Worm (Caenorhabditis elegans) whole organism, L4 larva: ENCODE results near the gene F42A6.5.

Source experiments
- F10B5.3 ChIP-seq: sonication (generic microtip); optimal IDR thresholded peaks from 2 replicates; lab custom pipeline; 2016; ENCODE audit warnings: mild to moderate bottlenecking, missing genetic modification characterization, missing compliant biosample characterization
- F37D6.2 ChIP-seq: sonication (generic microtip); optimal IDR thresholded peaks from 2 replicates; lab custom pipeline; 2016; ENCODE audit warnings: mild to moderate bottlenecking, missing genetic modification characterization, missing compliant biosample characterization
- F44E2.7 ChIP-seq: fragments of 200-800 bp; sonication (Bioruptor generic); IDR thresholded peaks from 2 replicates; pipeline ENCODE4 v2.1.2; 2022; ENCODE audit warnings: missing genetic modification characterization, missing compliant biosample characterization
- T20F7.1 ChIP-seq: fragments of 200-800 bp; sonication (Bioruptor generic); optimal IDR thresholded peaks from 2 replicates; lab custom pipeline; 2018; ENCODE audit warnings: mild to moderate bottlenecking, missing genetic modification characterization, missing compliant biosample characterization
- Y5F2A.4 ChIP-seq: fragments of 200-800 bp; sonication (Bioruptor generic); optimal IDR thresholded peaks from 2 replicates; lab custom pipeline; 2018; ENCODE audit warnings: mild to moderate bottlenecking, missing genetic modification characterization, missing compliant biosample characterization
- aha-1 ChIP-seq: fragments of 150-350 bp; peaks from one replicate; lab custom pipeline; 2014; ENCODE audit warnings: missing biosample characterization, missing genetic modification characterization
- ama-1 ChIP-seq: fragments of 150-350 bp; optimal IDR thresholded peaks from 2 replicates; lab custom pipeline; 2014; ENCODE audit warnings: inconsistent platforms, mixed read lengths
- arid-1 ChIP-seq: fragments of 200-800 bp; sonication (Bioruptor generic); conservative IDR thresholded peaks from 2 replicates; pipeline ENCODE4 v1.3.6; 2022; ENCODE audit warnings: missing genetic modification reagents, missing genetic modification characterization, missing compliant biosample characterization
- attf-4 ChIP-seq: sonication (generic microtip); optimal IDR thresholded peaks from 3 replicates; lab custom pipeline; 2017; ENCODE audit warnings: missing biosample characterization, missing genetic modification characterization
- ceh-28 ChIP-seq: fragments of 150-350 bp; optimal IDR thresholded peaks from 2 replicates; lab custom pipeline; 2014; ENCODE audit warnings: missing biosample characterization, missing genetic modification reagents, missing genetic modification characterization
- ceh-82 ChIP-seq: sonication (generic microtip); optimal IDR thresholded peaks from 2 replicates; lab custom pipeline; 2017; ENCODE audit warnings: missing biosample characterization, missing genetic modification characterization
- ctbp-1 ChIP-seq: fragments of 200-800 bp; sonication (Bioruptor generic); IDR thresholded peaks from 2 replicates; pipeline ENCODE4 v1.3.6; 2022; ENCODE audit warnings: missing genetic modification reagents, missing genetic modification characterization, missing compliant biosample characterization
- daf-12 ChIP-seq: fragments of 150-350 bp; optimal IDR thresholded peaks from 2 replicates; lab custom pipeline; 2014; ENCODE audit warnings: missing biosample characterization, missing genetic modification reagents, missing genetic modification characterization
- dmd-6 ChIP-seq: fragments of 200-800 bp; sonication (Bioruptor generic); IDR thresholded peaks from 2 replicates; pipeline ENCODE4 v1.3.6; 2022; ENCODE audit warnings: missing genetic modification reagents, missing genetic modification characterization, missing compliant biosample characterization
- dmd-8 ChIP-seq: fragments of 200-800 bp; sonication (Bioruptor generic); IDR thresholded peaks from 2 replicates; pipeline ENCODE4 v1.3.6; 2022; ENCODE audit warnings: missing genetic modification characterization, missing compliant biosample characterization
- duxl-1 ChIP-seq: sonication (generic microtip); optimal IDR thresholded peaks from 2 replicates; lab custom pipeline; 2016; ENCODE audit warnings: mild to moderate bottlenecking, missing genetic modification characterization, moderate library complexity, missing compliant biosample characterization; ENCODE audit not compliant: poor library complexity
- egl-43 ChIP-seq: fragments of 200-800 bp; sonication (Bioruptor generic); IDR thresholded peaks from 2 replicates; pipeline ENCODE4 v1.3.6; 2022; ENCODE audit warnings: missing genetic modification reagents, missing genetic modification characterization, missing compliant biosample characterization
- fkh-10 ChIP-seq: fragments of 150-350 bp; optimal IDR thresholded peaks from 2 replicates; lab custom pipeline; 2014; ENCODE audit warnings: missing biosample characterization, missing genetic modification reagents, missing genetic modification characterization
- hlh-11 ChIP-seq: fragments of 200-800 bp; sonication (Bioruptor generic); optimal IDR thresholded peaks from 2 replicates; lab custom pipeline; 2018; ENCODE audit warnings: mild to moderate bottlenecking, missing genetic modification characterization, missing compliant biosample characterization
- hmg-1.1 ChIP-seq: fragments of 200-800 bp; sonication (Bioruptor generic); IDR thresholded peaks from 2 replicates; pipeline ENCODE4 v1.3.6; 2022; ENCODE audit warnings: missing genetic modification reagents, missing genetic modification characterization, missing compliant biosample characterization
- jun-1 ChIP-seq: fragments of 150-350 bp; optimal IDR thresholded peaks from 2 replicates; lab custom pipeline; 2014; ENCODE audit warnings: missing biosample characterization, missing genetic modification reagents, missing genetic modification characterization
- lin-1 ChIP-seq: fragments of 200-800 bp; sonication (Bioruptor generic); IDR thresholded peaks from 2 replicates; pipeline ENCODE4 v1.3.6; 2022; ENCODE audit warnings: missing genetic modification reagents, missing genetic modification characterization, missing compliant biosample characterization
- lin-15B ChIP-seq: fragments of 150-350 bp; sonication (generic microtip); optimal IDR thresholded peaks from 3 replicates; lab custom pipeline; 2014; ENCODE audit warnings: missing biosample characterization, missing genetic modification characterization
- lin-29 ChIP-seq: fragments of 200-800 bp; sonication (Bioruptor generic); IDR thresholded peaks from 2 replicates; pipeline ENCODE4 v1.3.6; 2022; ENCODE audit warnings: missing genetic modification reagents, missing genetic modification characterization, missing compliant biosample characterization
- lin-38 ChIP-seq: fragments of 200-800 bp; sonication (Bioruptor generic); IDR thresholded peaks from 2 replicates; pipeline ENCODE4 v1.3.6; 2022; ENCODE audit warnings: missing genetic modification reagents, missing genetic modification characterization, missing compliant biosample characterization
- lin-39 ChIP-seq: fragments of 150-350 bp; optimal IDR thresholded peaks from 2 replicates; lab custom pipeline; 2014; ENCODE audit warnings: missing biosample characterization, missing genetic modification reagents, missing genetic modification characterization
- lsy-2 ChIP-seq, 2 experiments: fragments of 150-350 bp in 1 of 2; sonication (generic microtip) in 1 of 2; optimal IDR thresholded peaks; 2 replicates each; lab custom pipeline; 2014 to 2017; ENCODE audit warnings: missing biosample characterization in 2 of 2, missing genetic modification characterization in 2 of 2
- madf-5 ChIP-seq, 2 experiments: fragments of 200-800 bp; sonication (Bioruptor generic); IDR thresholded peaks; 2 replicates each; pipeline ENCODE4 v1.3.6; 2022; ENCODE audit warnings: missing compliant biosample characterization in 2 of 2, missing genetic modification characterization in 2 of 2
- madf-9 ChIP-seq: fragments of 200-800 bp; sonication (Bioruptor generic); conservative IDR thresholded peaks from 2 replicates; pipeline ENCODE4 v1.3.6; 2022; ENCODE audit warnings: missing genetic modification reagents, missing genetic modification characterization, missing compliant biosample characterization
- mdl-1 ChIP-seq, 2 experiments: fragments of 150-350 bp in 1 of 2; sonication (generic microtip) in 1 of 2; optimal IDR thresholded peaks; 2 replicates each; lab custom pipeline; 2014 to 2017; ENCODE audit warnings: missing biosample characterization in 2 of 2, missing genetic modification characterization in 2 of 2
- mep-1 ChIP-seq: fragments of 150-350 bp; sonication (generic microtip); optimal IDR thresholded peaks from 3 replicates; lab custom pipeline; 2014; ENCODE audit warnings: missing biosample characterization, missing genetic modification characterization
- mes-2 ChIP-seq: sonication (generic microtip); optimal IDR thresholded peaks from 2 replicates; lab custom pipeline; 2016; ENCODE audit warnings: missing genotype, mild to moderate bottlenecking, missing genetic modification characterization, missing compliant biosample characterization; ENCODE audit not compliant: poor library complexity, severe bottlenecking
- mxl-2 ChIP-seq: fragments of 200-800 bp; sonication (Bioruptor generic); conservative IDR thresholded peaks from 2 replicates; pipeline ENCODE4 v1.3.6; 2022; ENCODE audit warnings: missing genetic modification reagents, missing genetic modification characterization, missing compliant biosample characterization
- mxl-3 ChIP-seq: fragments of 200-800 bp; sonication (Bioruptor generic); optimal IDR thresholded peaks from 2 replicates; lab custom pipeline; 2018; ENCODE audit warnings: mild to moderate bottlenecking, missing genetic modification characterization, missing compliant biosample characterization
- nhr-102 ChIP-seq: sonication (generic microtip); optimal IDR thresholded peaks from 2 replicates; lab custom pipeline; 2016; ENCODE audit warnings: mild to moderate bottlenecking, missing genetic modification characterization, moderate library complexity, missing compliant biosample characterization
- nhr-11 ChIP-seq: fragments of 150-350 bp; optimal IDR thresholded peaks from 2 replicates; lab custom pipeline; 2014; ENCODE audit warnings: missing biosample characterization, missing genetic modification characterization
- nhr-48 ChIP-seq: sonication (generic microtip); optimal IDR thresholded peaks from 2 replicates; lab custom pipeline; 2016; ENCODE audit warnings: mild to moderate bottlenecking, missing genetic modification characterization, missing compliant biosample characterization
- nhr-6 ChIP-seq: fragments of 150-350 bp; optimal IDR thresholded peaks from 2 replicates; lab custom pipeline; 2014; ENCODE audit warnings: missing biosample characterization, missing genetic modification characterization
- nhr-76 ChIP-seq: fragments of 150-350 bp; optimal IDR thresholded peaks from 2 replicates; lab custom pipeline; 2014; ENCODE audit warnings: missing biosample characterization, missing genetic modification characterization
- saeg-2 ChIP-seq: fragments of 200-800 bp; sonication (Bioruptor generic); IDR thresholded peaks from 2 replicates; pipeline ENCODE4 v1.3.6; 2022; ENCODE audit warnings: missing genetic modification reagents, missing genetic modification characterization, missing compliant biosample characterization
- sdz-12 ChIP-seq: fragments of 200-800 bp; sonication (Bioruptor generic); optimal IDR thresholded peaks from 2 replicates; lab custom pipeline; 2018; ENCODE audit warnings: mild to moderate bottlenecking, missing genetic modification characterization, missing compliant biosample characterization
- set-16 ChIP-seq: fragments of 200-800 bp; sonication (Bioruptor generic); IDR thresholded peaks from 2 replicates; pipeline ENCODE4 v1.3.6; 2022; ENCODE audit warnings: missing genetic modification reagents, missing genetic modification characterization, missing compliant biosample characterization
- spr-3 ChIP-seq: fragments of 200-800 bp; sonication (Bioruptor generic); optimal IDR thresholded peaks from 2 replicates; lab custom pipeline; 2018; ENCODE audit warnings: mild to moderate bottlenecking, missing genetic modification characterization, missing compliant biosample characterization
- tag-97 ChIP-seq: fragments of 200-800 bp; sonication (Bioruptor generic); IDR thresholded peaks from 2 replicates; pipeline ENCODE4 v1.3.6; 2022; ENCODE audit warnings: missing genetic modification characterization, missing compliant biosample characterization
- unc-130 ChIP-seq: sonication (generic microtip); optimal IDR thresholded peaks from 2 replicates; lab custom pipeline; 2016; ENCODE audit warnings: missing genetic modification reagents, missing genetic modification characterization, missing compliant biosample characterization
- unc-39 ChIP-seq: sonication (generic microtip); optimal IDR thresholded peaks from 2 replicates; lab custom pipeline; 2017; ENCODE audit warnings: missing biosample characterization, missing genetic modification characterization
- vab-7 ChIP-seq: fragments of 200-800 bp; sonication (Bioruptor generic); IDR thresholded peaks from 2 replicates; pipeline ENCODE4 v1.3.6; 2022; ENCODE audit warnings: missing genetic modification reagents, missing genetic modification characterization, missing compliant biosample characterization
- zfp-2 ChIP-seq: sonication (generic microtip); optimal IDR thresholded peaks from 2 replicates; lab custom pipeline; 2016; ENCODE audit warnings: mild to moderate bottlenecking, missing genetic modification characterization, missing compliant biosample characterization
- zfp-3 ChIP-seq: fragments of 200-800 bp; sonication (Bioruptor generic); conservative IDR thresholded peaks from 2 replicates; pipeline ENCODE4 v1.3.6; 2022; ENCODE audit warnings: missing genetic modification reagents, missing genetic modification characterization, missing compliant biosample characterization
- zip-11 ChIP-seq: fragments of 200-800 bp; sonication (Bioruptor generic); IDR thresholded peaks from 2 replicates; pipeline ENCODE4 v1.3.6; 2022; ENCODE audit warnings: missing genetic modification characterization, missing compliant biosample characterization
- ztf-11 ChIP-seq: fragments of 150-350 bp; optimal IDR thresholded peaks from 2 replicates; lab custom pipeline; 2014; ENCODE audit warnings: missing biosample characterization, missing genetic modification characterization

Gene F42A6.5

ce11 chrIV:3294553-3295185, 37.0 kb downstream of the F42A6.5 start, which contains the start of gene W08E12.7 (continued):
- TF ChIP-seq nhr-48 (tag; lab: Kevin White, UChicago) (peak; percentile 58), mdl-1 (tag; optimal IDR thresholded peaks at IDR 0.05; lab: Kevin White, UChicago) (peak; percentile 58 to 94), ctbp-1 (GFP tag; lab: Robert Waterston, UW) (peak; percentile 57; the same call in 1 of the 2 replicates), egl-43 (GFP tag; lab: Robert Waterston, UW) (no peak), zfp-3 (GFP tag; lab: Robert Waterston, UW) (peak; percentile 87), ceh-28 (tag; lab: Kevin White, UChicago) (peak; percentile 32), ama-1 (lab: Kevin White, UChicago) (peak; percentile 77), F44E2.7 (no peak), F37D6.2 (tag; lab: Kevin White, UChicago) (peak; percentile 69), fkh-10 (GFP tag; lab: Kevin White, UChicago) (peak; percentile 77), saeg-2 (GFP tag; lab: Robert Waterston, UW) (no peak), nhr-6 (tag; lab: Kevin White, UChicago) (peak; percentile 92), lin-38 (GFP tag; lab: Robert Waterston, UW) (peak; percentile 100), zip-11 (GFP tag; lab: Robert Waterston, UW) (no peak), T20F7.1 (no peak), lin-29 (GFP tag; lab: Robert Waterston, UW) (peak; percentile 71; the same call in 1 of the 2 replicates), aha-1 (tag; lab: Kevin White, UChicago) (peak; percentile 99), lin-15B (tag; lab: Kevin White, UChicago) (peak; percentile 91), daf-12 (tag; lab: Kevin White, UChicago) (no peak), mxl-3 (GFP tag; lab: Kevin White, UChicago) (peak; percentile 79), F10B5.3 (tag; lab: Kevin White, UChicago) (no peak), unc-130 (GFP tag; lab: Kevin White, UChicago) (peak; percentile 96), jun-1 (peak; percentile 66), ztf-11 (tag; lab: Kevin White, UChicago) (no peak), nhr-11 (tag; lab: Kevin White, UChicago) (peak; percentile 95), arid-1 (GFP tag; lab: Robert Waterston, UW) (peak; percentile 74; the same call in 1 of the 2 replicates), lin-39 (tag; lab: Kevin White, UChicago) (no peak), hmg-1.1 (GFP tag; lab: Robert Waterston, UW) (peak; percentile 87), lsy-2 (tag; optimal IDR thresholded peaks at IDR 0.05; lab: Kevin White, UChicago) (peak; percentile 90 to 97), dmd-6 (GFP tag; lab: Robert Waterston, UW) (peak; percentile 84), nhr-76 (tag; lab: Kevin White, UChicago) (no peak), hlh-11 (tag; lab: Kevin White, UChicago) (peak; percentile 87), ceh-82 (tag; lab: Kevin White, UChicago) (no peak), madf-9 (GFP tag; lab: Robert Waterston, UW) (peak; percentile 74; the same call in 1 of the 2 replicates), sdz-12 (GFP tag; lab: Kevin White, UChicago) (no peak), lin-1 (no peak), madf-5 (GFP tag; IDR thresholded peaks at IDR 0.05; lab: Robert Waterston, UW) (no peak; a peak in 1 of 4 replicates), mep-1 (peak; percentile 98), unc-39 (tag; lab: Kevin White, UChicago) (no peak), vab-7 (GFP tag; lab: Robert Waterston, UW) (peak; percentile 85), mes-2 (tag; lab: Kevin White, UChicago) (peak; percentile 96), nhr-102 (tag; lab: Kevin White, UChicago) (no peak), mxl-2 (GFP tag; lab: Robert Waterston, UW) (0 out of 2 replicates have a peak, but pooled peaks have one; percentile 48), spr-3 (GFP tag; lab: Kevin White, UChicago) (peak; percentile 32), set-16 (no peak), duxl-1 (tag; lab: Kevin White, UChicago) (peak; percentile 79), tag-97 (GFP tag; lab: Robert Waterston, UW) (no peak), attf-4 (tag; lab: Kevin White, UChicago) (no peak), zfp-2 (tag; lab: Kevin White, UChicago) (peak; percentile 77), dmd-8 (GFP tag; lab: Robert Waterston, UW) (no peak), Y5F2A.4 (GFP tag; lab: Kevin White, UChicago) (no peak)
